Worm (Caenorhabditis elegans) whole organism, L2 larva: ENCODE data around the gene mig-18.

ENCODE experiments used
- C34F6.9 ChIP-seq: fragments of 150-350 bp; optimal IDR thresholded peaks from 2 replicates; lab custom pipeline; 2014; ENCODE audit warnings: missing biosample characterization, missing genetic modification characterization
- F13H6.1 ChIP-seq: sonication (generic microtip); optimal IDR thresholded peaks from 2 replicates; lab custom pipeline; 2016; ENCODE audit warnings: missing genetic modification characterization, missing compliant biosample characterization
- R02D3.7 ChIP-seq: fragments of 150-350 bp; optimal IDR thresholded peaks from 2 replicates; lab custom pipeline; 2014; ENCODE audit warnings: missing biosample characterization, missing genetic modification characterization
- Y55F3AM.14 ChIP-seq: fragments of 200-800 bp; sonication (Bioruptor generic); optimal IDR thresholded peaks from 2 replicates; lab custom pipeline; 2018; ENCODE audit warnings: mild to moderate bottlenecking, missing genetic modification characterization, missing compliant biosample characterization
- ZK546.5 ChIP-seq: sonication (generic microtip); optimal IDR thresholded peaks from 2 replicates; lab custom pipeline; 2017; ENCODE audit warnings: missing biosample characterization, missing genetic modification characterization
- alr-1 ChIP-seq: fragments of 150-350 bp; optimal IDR thresholded peaks from 2 replicates; lab custom pipeline; 2014; ENCODE audit warnings: missing biosample characterization, missing genetic modification characterization
- aly-2 ChIP-seq: fragments of 150-350 bp; optimal IDR thresholded peaks from 2 replicates; lab custom pipeline; 2014; ENCODE audit warnings: missing biosample characterization, missing genetic modification characterization
- ama-1 ChIP-seq: fragments of 150-350 bp; optimal IDR thresholded peaks from 2 replicates; lab custom pipeline; 2018; ENCODE audit warnings: inconsistent platforms
- blmp-1 ChIP-seq: sonication (generic microtip); optimal IDR thresholded peaks from 2 replicates; lab custom pipeline; 2017; ENCODE audit warnings: missing genetic modification characterization, mild to moderate bottlenecking, missing compliant biosample characterization, antibody characterized with exemption, moderate library complexity; ENCODE audit not compliant: insufficient read depth
- ceh-16 ChIP-seq: fragments of 150-350 bp; optimal IDR thresholded peaks from 2 replicates; lab custom pipeline; 2014; ENCODE audit warnings: missing biosample characterization, missing genetic modification characterization
- ceh-82 ChIP-seq: fragments of 150-350 bp; optimal IDR thresholded peaks from 2 replicates; lab custom pipeline; 2014; ENCODE audit warnings: missing biosample characterization, missing genetic modification characterization
- crh-2 ChIP-seq: sonication (generic microtip); optimal IDR thresholded peaks from 2 replicates; lab custom pipeline; 2017; ENCODE audit warnings: missing biosample characterization, missing genetic modification characterization
- dmd-4 ChIP-seq: sonication (generic microtip); optimal IDR thresholded peaks from 2 replicates; lab custom pipeline; 2017; ENCODE audit warnings: missing biosample characterization, missing genetic modification characterization
- egl-27 ChIP-seq: sonication (generic microtip); optimal IDR thresholded peaks from 3 replicates; lab custom pipeline; 2017; ENCODE audit warnings: missing biosample characterization, missing genetic modification reagents, missing genetic modification characterization
- elt-1 ChIP-seq: fragments of 150-350 bp; optimal IDR thresholded peaks from 2 replicates; lab custom pipeline; 2014; ENCODE audit warnings: missing biosample characterization, missing genetic modification characterization
- elt-3 ChIP-seq: sonication (generic microtip); optimal IDR thresholded peaks from 2 replicates; lab custom pipeline; 2017; ENCODE audit warnings: missing biosample characterization, missing genetic modification characterization
- fos-1 ChIP-seq: fragments of 150-350 bp; optimal IDR thresholded peaks from 2 replicates; lab custom pipeline; 2014; ENCODE audit warnings: missing biosample characterization, missing genetic modification characterization
- gmeb-1 ChIP-seq: fragments of 150-350 bp; optimal IDR thresholded peaks from 2 replicates; lab custom pipeline; 2014; ENCODE audit warnings: missing biosample characterization, missing genetic modification characterization
- lin-11 ChIP-seq: fragments of 150-350 bp; sonication (generic microtip); optimal IDR thresholded peaks from 2 replicates; lab custom pipeline; 2014; ENCODE audit warnings: missing biosample characterization, missing genetic modification characterization, inconsistent platforms, mixed read lengths
- lin-13 ChIP-seq: fragments of 150-350 bp; optimal IDR thresholded peaks from 2 replicates; lab custom pipeline; 2014; ENCODE audit warnings: missing biosample characterization, missing genetic modification reagents, missing genetic modification characterization
- lin-39 ChIP-seq: fragments of 150-350 bp; optimal IDR thresholded peaks from 2 replicates; lab custom pipeline; 2014; ENCODE audit warnings: missing biosample characterization, missing genetic modification reagents, missing genetic modification characterization
- lsy-2 ChIP-seq, 2 experiments: fragments of 150-350 bp in 1 of 2; sonication (generic microtip) in 1 of 2; optimal IDR thresholded peaks; 2 replicates each; lab custom pipeline; 2014 to 2017; ENCODE audit warnings: missing biosample characterization in 2 of 2, missing genetic modification characterization in 2 of 2
- mab-5 ChIP-seq: fragments of 150-350 bp; optimal IDR thresholded peaks from 2 replicates; lab custom pipeline; 2014; ENCODE audit warnings: missing biosample characterization, missing genetic modification characterization
- mbf-1 ChIP-seq: sonication (generic microtip); optimal IDR thresholded peaks from 2 replicates; lab custom pipeline; 2017; ENCODE audit warnings: missing biosample characterization, missing genetic modification characterization
- mdl-1 ChIP-seq, 2 experiments: fragments of 150-350 bp in 1 of 2; sonication (generic microtip) in 1 of 2; optimal IDR thresholded peaks; 2 replicates each; lab custom pipeline; 2017; ENCODE audit warnings: missing biosample characterization in 2 of 2, missing genetic modification characterization in 2 of 2
- nhr-10 ChIP-seq: sonication (generic microtip); optimal IDR thresholded peaks from 2 replicates; lab custom pipeline; 2017; ENCODE audit warnings: missing biosample characterization, missing genetic modification characterization
- nhr-11 ChIP-seq: fragments of 150-350 bp; optimal IDR thresholded peaks from 2 replicates; lab custom pipeline; 2014; ENCODE audit warnings: missing biosample characterization, missing genetic modification characterization
- nhr-12 ChIP-seq: fragments of 150-350 bp; optimal IDR thresholded peaks from 2 replicates; lab custom pipeline; 2014; ENCODE audit warnings: missing biosample characterization, missing genetic modification characterization
- nhr-129 ChIP-seq: fragments of 150-350 bp; optimal IDR thresholded peaks from 2 replicates; lab custom pipeline; 2014; ENCODE audit warnings: missing biosample characterization, missing genetic modification characterization
- nhr-21 ChIP-seq: fragments of 150-350 bp; optimal IDR thresholded peaks from 2 replicates; lab custom pipeline; 2014; ENCODE audit warnings: missing biosample characterization, missing genetic modification characterization
- nhr-23 ChIP-seq: fragments of 150-350 bp; optimal IDR thresholded peaks from 2 replicates; lab custom pipeline; 2014; ENCODE audit warnings: missing biosample characterization, missing genetic modification reagents, missing genetic modification characterization
- nhr-237 ChIP-seq: fragments of 150-350 bp; optimal IDR thresholded peaks from 2 replicates; lab custom pipeline; 2014; ENCODE audit warnings: missing biosample characterization, missing genetic modification characterization
- nhr-25 ChIP-seq: fragments of 150-350 bp; sonication (generic microtip); optimal IDR thresholded peaks from 3 replicates; lab custom pipeline; 2014; ENCODE audit warnings: missing biosample characterization, missing genetic modification characterization
- nhr-6 ChIP-seq: fragments of 150-350 bp; optimal IDR thresholded peaks from 2 replicates; lab custom pipeline; 2014; ENCODE audit warnings: missing biosample characterization, missing genetic modification characterization
- nhr-77 ChIP-seq: fragments of 150-350 bp; optimal IDR thresholded peaks from 2 replicates; lab custom pipeline; 2014; ENCODE audit warnings: missing biosample characterization, missing genetic modification characterization
- peb-1 ChIP-seq: fragments of 150-350 bp; optimal IDR thresholded peaks from 2 replicates; lab custom pipeline; 2014; ENCODE audit warnings: missing biosample characterization, missing genetic modification characterization
- sem-4 ChIP-seq: fragments of 150-350 bp; optimal IDR thresholded peaks from 2 replicates; lab custom pipeline; 2014; ENCODE audit warnings: missing biosample characterization, missing genetic modification reagents, missing genetic modification characterization
- skn-1 ChIP-seq: sonication (generic microtip); optimal IDR thresholded peaks from 2 replicates; lab custom pipeline; 2017; ENCODE audit warnings: missing biosample characterization, missing genetic modification characterization
- sma-3 ChIP-seq: sonication (generic microtip); optimal IDR thresholded peaks from 2 replicates; lab custom pipeline; 2016; ENCODE audit warnings: missing genetic modification reagents, missing genetic modification characterization, missing compliant biosample characterization
- snpc-4 ChIP-seq: fragments of 150-350 bp; optimal IDR thresholded peaks from 2 replicates; lab custom pipeline; 2014; ENCODE audit warnings: missing biosample characterization, missing genetic modification characterization
- unc-39 ChIP-seq: fragments of 150-350 bp; optimal IDR thresholded peaks from 2 replicates; lab custom pipeline; 2014; ENCODE audit warnings: missing biosample characterization, missing genetic modification characterization
- unc-55 ChIP-seq: fragments of 150-350 bp; sonication (generic microtip); optimal IDR thresholded peaks from 3 replicates; lab custom pipeline; 2014; ENCODE audit warnings: missing biosample characterization, missing genetic modification reagents, missing genetic modification characterization
- zag-1 ChIP-seq: fragments of 150-350 bp; optimal IDR thresholded peaks from 2 replicates; lab custom pipeline; 2014; ENCODE audit warnings: missing biosample characterization, missing genetic modification characterization
- ztf-1 ChIP-seq: fragments of 200-800 bp; sonication (Bioruptor generic); conservative IDR thresholded peaks from 2 replicates; pipeline ENCODE4 v1.3.6; 2022; ENCODE audit warnings: missing genetic modification characterization, missing compliant biosample characterization
- ztf-11 ChIP-seq: sonication (generic microtip); optimal IDR thresholded peaks from 2 replicates; lab custom pipeline; 2017; ENCODE audit warnings: missing biosample characterization, missing genetic modification characterization
- ztf-4 ChIP-seq: fragments of 150-350 bp; optimal IDR thresholded peaks from 2 replicates; lab custom pipeline; 2014; ENCODE audit warnings: missing biosample characterization, missing genetic modification characterization

Gene mig-18

ce11 chrIII:13402934-13403333, at the start of gene mig-18:
TSS of gene mig-18 (plus strand) at chrIII:13403234.
- TF ChIP-seq elt-3 (tag; lab: Kevin White, UChicago) (no peak), skn-1 (tag; lab: Kevin White, UChicago) (no peak), nhr-6 (tag; lab: Kevin White, UChicago) (no peak), lin-11 (tag; lab: Kevin White, UChicago) (no peak), dmd-4 (tag; lab: Kevin White, UChicago) (no peak), sem-4 (tag; lab: Kevin White, UChicago) (no peak), F13H6.1 (tag; lab: Kevin White, UChicago) (no peak), nhr-129 (tag; lab: Kevin White, UChicago) (no peak), unc-39 (no peak), mdl-1 (tag; optimal IDR thresholded peaks at IDR 0.05; lab: Kevin White, UChicago) (no peak), fos-1 (tag; lab: Kevin White, UChicago) (no peak), nhr-23 (no peak), mab-5 (tag; lab: Kevin White, UChicago) (no peak), ama-1 (no peak), nhr-12 (no peak)

- TF ChIP-seq ZK546.5 (tag; lab: Kevin White, UChicago) (no peak), unc-39 (no peak), ztf-4 (tag; lab: Kevin White, UChicago) (no peak), ztf-1 (no peak), sma-3 (GFP tag; lab: Kevin White, UChicago) (no peak), mdl-1 (tag; optimal IDR thresholded peaks at IDR 0.05; lab: Kevin White, UChicago) (no peak), fos-1 (tag; lab: Kevin White, UChicago) (no peak), aly-2 (tag; lab: Kevin White, UChicago) (no peak), gmeb-1 (tag; lab: Kevin White, UChicago) (no peak), lin-11 (tag; lab: Kevin White, UChicago) (no peak), R02D3.7 (tag; lab: Kevin White, UChicago) (no peak), ama-1 (no peak), nhr-6 (tag; lab: Kevin White, UChicago) (no peak)
- TF ChIP-seq, all 48 proteins: peak for 0
Measured at ce11 chrIII:13359256-13359655, 43.8 kb upstream of the mig-18 start, which contains the start of gene F53A2.9. TSS of gene F53A2.9 (minus strand) at chrIII:13359356.

- TF ChIP-seq skn-1 (tag; lab: Kevin White, UChicago), result no peak
- TF ChIP-seq lsy-2 (tag; optimal IDR thresholded peaks at IDR 0.05; lab: Kevin White, UChicago), result peak in 1 of 2 experiments; percentile 65
- TF ChIP-seq ztf-1, result no peak
- TF ChIP-seq ama-1, result no peak
- TF ChIP-seq R02D3.7 (tag; lab: Kevin White, UChicago), result no peak
- no peak for TF ChIP-seq ceh-82 (tag; lab: Kevin White, UChicago)
- TF ChIP-seq nhr-12, result no peak
- no peak for TF ChIP-seq alr-1 (tag; lab: Kevin White, UChicago)
- no peak for TF ChIP-seq mbf-1 (tag; lab: Kevin White, UChicago)
- no peak for TF ChIP-seq zag-1 (tag; lab: Kevin White, UChicago)
- TF ChIP-seq unc-39, result no peak
- TF ChIP-seq nhr-21 (tag; lab: Kevin White, UChicago), result peak; percentile 32
- TF ChIP-seq elt-1 (tag; lab: Kevin White, UChicago), result no peak
- no peak for TF ChIP-seq nhr-6 (tag; lab: Kevin White, UChicago)
- no peak for TF ChIP-seq F13H6.1 (tag; lab: Kevin White, UChicago)
- no peak for TF ChIP-seq ZK546.5 (tag; lab: Kevin White, UChicago)
- TF ChIP-seq mab-5 (tag; lab: Kevin White, UChicago), result no peak
- peak; percentile 21 for TF ChIP-seq lin-11 (tag; lab: Kevin White, UChicago)
- TF ChIP-seq mdl-1 (tag; optimal IDR thresholded peaks at IDR 0.05; lab: Kevin White, UChicago), result peak; percentile 5 to 23
- no peak for TF ChIP-seq ztf-4 (tag; lab: Kevin White, UChicago)
- TF ChIP-seq egl-27, result no peak
- no peak for TF ChIP-seq nhr-237 (tag; lab: Kevin White, UChicago)
- no peak for TF ChIP-seq nhr-11 (tag; lab: Kevin White, UChicago)
- TF ChIP-seq sma-3 (GFP tag; lab: Kevin White, UChicago), result no peak
- peak; percentile 99 for TF ChIP-seq fos-1 (tag; lab: Kevin White, UChicago)
- TF ChIP-seq lin-13 (GFP tag; lab: Kevin White, UChicago), result peak; percentile 16
- TF ChIP-seq nhr-10 (tag; lab: Kevin White, UChicago), result no peak
- TF ChIP-seq snpc-4 (tag; lab: Kevin White, UChicago), result no peak
- TF ChIP-seq unc-55 (GFP tag; lab: Kevin White, UChicago), result peak; percentile 59
- TF ChIP-seq nhr-77, result no peak
- TF ChIP-seq nhr-25, result peak; percentile 56
- TF ChIP-seq elt-3 (tag; lab: Kevin White, UChicago), result no peak
- no peak for TF ChIP-seq ceh-16 (tag; lab: Kevin White, UChicago)
- no peak for TF ChIP-seq ztf-11 (tag; lab: Kevin White, UChicago)
- no peak for TF ChIP-seq Y55F3AM.14
- peak; percentile 86 for TF ChIP-seq C34F6.9 (tag; lab: Kevin White, UChicago)
- TF ChIP-seq peb-1 (tag; lab: Kevin White, UChicago), result no peak
- no peak for TF ChIP-seq gmeb-1 (tag; lab: Kevin White, UChicago)
- no peak for TF ChIP-seq blmp-1 (tag; lab: Kevin White, UChicago)
- no peak for TF ChIP-seq dmd-4 (tag; lab: Kevin White, UChicago)
- no peak for TF ChIP-seq lin-39 (tag; lab: Kevin White, UChicago)
- no peak for TF ChIP-seq aly-2 (tag; lab: Kevin White, UChicago)
- TF ChIP-seq nhr-23, result no peak
- TF ChIP-seq nhr-129 (tag; lab: Kevin White, UChicago), result peak; percentile 74
- peak; percentile 25 for TF ChIP-seq crh-2
Measured at ce11 chrIII:13359847-13360246, 43.2 kb upstream of the mig-18 start.
